Fruit fly (Drosophila melanogaster) whole organism, embryonic: ENCODE measurements around the gene Rpn9.

Experiments used
- Abd-B ChIP-seq: fragments of 200-800 bp; sonication (Bioruptor generic); optimal IDR thresholded peaks from 2 replicates; lab custom pipeline; 2018; ENCODE audit warnings: missing biosample characterization, mild to moderate bottlenecking, missing genetic modification characterization, moderate library complexity
- CG10147 ChIP-seq: fragments of 200-800 bp; sonication (Bioruptor generic); optimal IDR thresholded peaks from 2 replicates; lab custom pipeline; 2019; ENCODE audit warnings: missing biosample characterization, mild to moderate bottlenecking, missing genetic modification characterization, moderate library complexity
- CG10267 ChIP-seq: fragments of 200-800 bp; sonication (Bioruptor generic); optimal IDR thresholded peaks from 2 replicates; lab custom pipeline; 2018; ENCODE audit warnings: missing biosample characterization, mild to moderate bottlenecking, missing genetic modification characterization, moderate library complexity
- CG10979 ChIP-seq: fragments of 200-800 bp; sonication (Bioruptor generic); optimal IDR thresholded peaks from 2 replicates; lab custom pipeline; 2018; ENCODE audit warnings: missing biosample characterization, mild to moderate bottlenecking, missing genetic modification characterization, moderate library complexity
- CG11504 ChIP-seq: fragments of 200-800 bp; sonication (Bioruptor generic); optimal IDR thresholded peaks from 3 replicates; lab custom pipeline; 2019; ENCODE audit warnings: missing biosample characterization, mild to moderate bottlenecking, missing genetic modification characterization, moderate library complexity
- CG13894 ChIP-seq: fragments of 200-800 bp; sonication (Bioruptor generic); optimal IDR thresholded peaks from 3 replicates; lab custom pipeline; 2018; ENCODE audit warnings: missing biosample characterization, mild to moderate bottlenecking, missing genetic modification characterization, moderate library complexity
- CG14441 ChIP-seq: fragments of 200-800 bp; sonication (Bioruptor generic); IDR thresholded peaks from 2 replicates; pipeline ENCODE4 v1.3.6; 2022; ENCODE audit warnings: missing biosample characterization, missing genetic modification characterization
- CG14710 ChIP-seq: fragments of 200-800 bp; sonication (Bioruptor generic); optimal IDR thresholded peaks from 3 replicates; lab custom pipeline; 2019; ENCODE audit warnings: missing biosample characterization, mild to moderate bottlenecking, missing genetic modification characterization, moderate library complexity
- CG15514 ChIP-seq: fragments of 200-800 bp; sonication (Bioruptor generic); optimal IDR thresholded peaks from 3 replicates; lab custom pipeline; 2017; ENCODE audit warnings: missing biosample characterization, missing genetic modification characterization, mild to moderate bottlenecking, moderate library complexity, missing genetic modification reagents
- CG1647 ChIP-seq: fragments of 200-800 bp; sonication (Bioruptor generic); optimal IDR thresholded peaks from 3 replicates; lab custom pipeline; 2016; ENCODE audit warnings: missing biosample characterization, missing genetic modification characterization
- CG1832 ChIP-seq: fragments of 200-800 bp; sonication (Bioruptor generic); optimal IDR thresholded peaks from 2 replicates; lab custom pipeline; 2017; ENCODE audit warnings: missing biosample characterization, mild to moderate bottlenecking, missing genetic modification characterization, inconsistent platforms
- CG18476 ChIP-seq: fragments of 200-800 bp; sonication (Bioruptor generic); optimal IDR thresholded peaks from 2 replicates; lab custom pipeline; 2016; ENCODE audit warnings: missing biosample characterization, mild to moderate bottlenecking, missing genetic modification characterization
- CG30403 ChIP-seq: fragments of 200-800 bp; sonication (Bioruptor generic); optimal IDR thresholded peaks from 3 replicates; lab custom pipeline; 2016; ENCODE audit warnings: missing biosample characterization, missing genetic modification characterization
- CG3281 ChIP-seq: fragments of 200-800 bp; sonication (Bioruptor generic); optimal IDR thresholded peaks from 3 replicates; lab custom pipeline; 2017; ENCODE audit warnings: missing biosample characterization, mild to moderate bottlenecking, missing genetic modification characterization
- CG3407 ChIP-seq: fragments of 200-800 bp; sonication (Bioruptor generic); optimal IDR thresholded peaks from 2 replicates; lab custom pipeline; 2018; ENCODE audit warnings: missing biosample characterization, mild to moderate bottlenecking, missing genetic modification characterization
- CG4424 ChIP-seq: fragments of 200-800 bp; sonication (Bioruptor generic); optimal IDR thresholded peaks from 3 replicates; lab custom pipeline; 2016; ENCODE audit warnings: missing biosample characterization, missing genetic modification characterization
- CG4617 ChIP-seq: fragments of 200-800 bp; sonication (Bioruptor generic); optimal IDR thresholded peaks from 3 replicates; lab custom pipeline; 2016; ENCODE audit warnings: missing biosample characterization, missing genetic modification characterization, borderline replicate concordance
- CG5245 ChIP-seq: fragments of 200-800 bp; sonication (Bioruptor generic); optimal IDR thresholded peaks from 3 replicates; lab custom pipeline; 2016; ENCODE audit warnings: missing biosample characterization, missing genetic modification characterization
- CG7987 ChIP-seq: fragments of 200-800 bp; sonication (Bioruptor generic); optimal IDR thresholded peaks from 2 replicates; lab custom pipeline; 2018; ENCODE audit warnings: missing biosample characterization, mild to moderate bottlenecking, missing genetic modification characterization, moderate library complexity
- CG8089 ChIP-seq: fragments of 200-800 bp; sonication (Bioruptor generic); optimal IDR thresholded peaks from 3 replicates; lab custom pipeline; 2016; ENCODE audit warnings: missing biosample characterization, missing genetic modification characterization
- CG8924 ChIP-seq: fragments of 200-800 bp; optimal IDR thresholded peaks from 3 replicates; lab custom pipeline; 2019; ENCODE audit warnings: missing biosample characterization, mild to moderate bottlenecking, missing genetic modification characterization, moderate library complexity
- CoRest ChIP-seq: fragments of 200-800 bp; sonication (Bioruptor generic); optimal IDR thresholded peaks from 3 replicates; lab custom pipeline; 2018; ENCODE audit warnings: missing biosample characterization, mild to moderate bottlenecking, missing genetic modification characterization, moderate library complexity
- Dp ChIP-seq: fragments of 200-800 bp; sonication (Bioruptor generic); optimal IDR thresholded peaks from 2 replicates; lab custom pipeline; 2018; ENCODE audit warnings: missing biosample characterization, mild to moderate bottlenecking, missing genetic modification characterization, moderate library complexity
- GATAe ChIP-seq: fragments of 200-800 bp; sonication (Bioruptor generic); conservative IDR thresholded peaks from 2 replicates; pipeline ENCODE4 v1.3.6; 2022; ENCODE audit warnings: missing biosample characterization, missing genetic modification characterization
- Hr3 ChIP-seq: fragments of 200-800 bp; sonication (Bioruptor generic); optimal IDR thresholded peaks from 3 replicates; lab custom pipeline; 2016; ENCODE audit warnings: missing biosample characterization, missing genetic modification characterization
- Hr51 ChIP-seq, 2 experiments: fragments of 200-800 bp; sonication (Bioruptor generic); optimal IDR thresholded peaks; 2 replicates in 1 of 2; 3 replicates in 1 of 2; lab custom pipeline; 2016 to 2018; ENCODE audit warnings: missing biosample characterization in 2 of 2, missing genetic modification characterization in 2 of 2, mild to moderate bottlenecking in 1 of 2, moderate library complexity in 1 of 2
- Jarid2 ChIP-seq: fragments of 200-800 bp; sonication (Bioruptor generic); optimal IDR thresholded peaks from 3 replicates; lab custom pipeline; 2017; ENCODE audit warnings: mild to moderate bottlenecking, missing biosample characterization, missing genetic modification reagents, missing genetic modification characterization
- Med ChIP-seq: fragments of 200-800 bp; sonication (Bioruptor generic); peaks from one replicate; lab custom pipeline; 2016; ENCODE audit warnings: missing biosample characterization, missing genetic modification characterization, mild to moderate bottlenecking, inconsistent platforms, moderate library complexity
- Neu2 ChIP-seq: fragments of 200-800 bp; sonication (Bioruptor generic); optimal IDR thresholded peaks from 3 replicates; lab custom pipeline; 2016; ENCODE audit warnings: missing biosample characterization, missing genetic modification characterization, borderline replicate concordance
- NfI ChIP-seq: fragments of 200-800 bp; sonication (Bioruptor generic); optimal IDR thresholded peaks from 3 replicates; lab custom pipeline; 2018; ENCODE audit warnings: missing biosample characterization, mild to moderate bottlenecking, missing genetic modification characterization, moderate library complexity
- Sin3A ChIP-seq: fragments of >200 bp; optimal IDR thresholded peaks from 2 replicates; lab custom pipeline; 2018
- Tbp ChIP-seq: fragments of >200 bp; optimal IDR thresholded peaks from 2 replicates; lab custom pipeline; 2018; ENCODE audit warnings: missing biosample characterization, missing genetic modification characterization
- ab ChIP-seq: fragments of 200-800 bp; sonication (Bioruptor generic); optimal IDR thresholded peaks from 2 replicates; lab custom pipeline; 2016; ENCODE audit warnings: missing biosample characterization, missing genetic modification characterization
- bowl ChIP-seq: fragments of 200-800 bp; sonication (Bioruptor generic); IDR thresholded peaks from 2 replicates; pipeline ENCODE4 v1.3.6; 2022; ENCODE audit warnings: missing biosample characterization, missing genetic modification characterization
- dan ChIP-seq: fragments of 200-800 bp; sonication (Bioruptor generic); IDR thresholded peaks from 2 replicates; pipeline ENCODE4 v1.3.6; 2022; ENCODE audit warnings: missing biosample characterization, missing genetic modification characterization
- gsb-n ChIP-seq: fragments of 200-800 bp; sonication (Bioruptor generic); optimal IDR thresholded peaks from 3 replicates; lab custom pipeline; 2018; ENCODE audit warnings: missing biosample characterization, mild to moderate bottlenecking, missing genetic modification characterization
- jumu ChIP-seq: fragments of 200-800 bp; sonication (Bioruptor generic); optimal IDR thresholded peaks from 3 replicates; lab custom pipeline; 2016; ENCODE audit warnings: missing biosample characterization, missing genetic modification characterization
- lilli ChIP-seq: fragments of 200-800 bp; sonication (Bioruptor generic); optimal IDR thresholded peaks from 3 replicates; lab custom pipeline; 2016; ENCODE audit warnings: missing biosample characterization, missing genetic modification characterization
- nmo ChIP-seq: fragments of 200-800 bp; sonication (Bioruptor generic); optimal IDR thresholded peaks from 2 replicates; lab custom pipeline; 2018; ENCODE audit warnings: missing biosample characterization, mild to moderate bottlenecking, missing genetic modification characterization, moderate library complexity
- pan ChIP-seq, 4 experiments: fragments of >200 bp in 3 of 4; fragments of 200-800 bp in 1 of 4; sonication (Bioruptor generic) in 1 of 4; optimal IDR thresholded peaks in 3 of 4; IDR thresholded peaks in 1 of 4; 2 replicates each; pipeline versions ENCODE4 v1.3.6 to Lab custom; 2017 to 2022; ENCODE audit warnings: missing biosample characterization in 2 of 4, missing genetic modification characterization in 2 of 4, mixed read lengths in 1 of 4
- pros ChIP-seq: fragments of 200-800 bp; sonication (Bioruptor generic); optimal IDR thresholded peaks from 3 replicates; lab custom pipeline; 2019; ENCODE audit warnings: missing biosample characterization, mild to moderate bottlenecking, missing genetic modification characterization, moderate library complexity
- ranshi ChIP-seq: fragments of 200-800 bp; sonication (Bioruptor generic); IDR thresholded peaks from 2 replicates; pipeline ENCODE4 v1.3.6; 2022; ENCODE audit warnings: missing biosample characterization, missing genetic modification characterization
- sens ChIP-seq: fragments of 200-800 bp; sonication (Bioruptor generic); peaks from one replicate; lab custom pipeline; 2016; ENCODE audit warnings: missing biosample characterization, missing genetic modification characterization
- shn ChIP-seq: fragments of 200-800 bp; sonication (Bioruptor generic); optimal IDR thresholded peaks from 3 replicates; lab custom pipeline; 2016; ENCODE audit warnings: missing biosample characterization, missing genetic modification characterization
- sima ChIP-seq: fragments of 200-800 bp; sonication (Bioruptor generic); optimal IDR thresholded peaks from 2 replicates; lab custom pipeline; 2016; ENCODE audit warnings: missing biosample characterization, missing genetic modification characterization
- slbo ChIP-seq: fragments of 200-800 bp; sonication (Bioruptor generic); IDR thresholded peaks from 2 replicates; pipeline ENCODE4 v1.3.6; 2022; ENCODE audit warnings: missing biosample characterization, missing genetic modification characterization
- sob ChIP-seq: fragments of 200-800 bp; sonication (Bioruptor generic); IDR thresholded peaks from 2 replicates; pipeline ENCODE4 v1.3.6; 2022; ENCODE audit warnings: missing biosample characterization, missing genetic modification characterization
- stwl ChIP-seq: fragments of 200-800 bp; sonication (Bioruptor generic); optimal IDR thresholded peaks from 3 replicates; lab custom pipeline; 2018; ENCODE audit warnings: missing biosample characterization, mild to moderate bottlenecking, missing genetic modification characterization, moderate library complexity
- ttk ChIP-seq: fragments of 200-800 bp; sonication (Bioruptor generic); IDR thresholded peaks from 2 replicates; pipeline ENCODE4 v2.1.2; 2022; ENCODE audit warnings: missing biosample characterization, missing genetic modification characterization
- zen ChIP-seq: fragments of 200-800 bp; sonication (Bioruptor generic); optimal IDR thresholded peaks from 3 replicates; lab custom pipeline; 2018; ENCODE audit warnings: missing biosample characterization, mild to moderate bottlenecking, missing genetic modification characterization, moderate library complexity

Rpn9 gene

DNA sequence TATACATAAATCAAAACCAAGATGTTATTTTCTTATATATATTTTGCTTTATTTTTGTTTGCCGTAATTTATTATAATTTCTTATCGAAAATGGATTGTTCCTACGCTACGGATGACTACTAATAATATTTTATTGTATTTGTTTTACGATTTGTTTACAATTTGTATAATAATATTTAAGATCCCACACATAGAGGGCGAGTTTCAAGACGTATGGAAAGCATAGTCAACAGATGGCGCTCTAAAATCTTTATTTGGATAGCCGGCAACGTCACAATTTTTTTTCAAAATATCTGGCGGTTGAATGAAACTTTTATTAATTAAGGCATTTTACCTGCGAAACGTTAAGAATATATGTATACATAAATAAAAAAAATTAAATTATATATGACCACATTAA is 11.3 kb downstream of the Rpn9 start (continued):
- TF ChIP-seq CG13894 (peak; percentile 83), lilli (GFP tag; lab: Kevin White, UChicago) (peak; percentile 34), Tbp (no peak), ranshi (GFP tag; lab: Robert Waterston, UW) (no peak), CG14441 (GFP tag; lab: Robert Waterston, UW) (0 out of 2 replicates have a peak, but pooled peaks have one; percentile 6), pros (GFP tag; lab: Kevin White, UChicago) (peak; percentile 80), CG4617 (GFP tag; lab: Kevin White, UChicago) (peak; percentile 7), Med (GFP tag; lab: Kevin White, UChicago) (peak; percentile 75), bowl (GFP tag; lab: Robert Waterston, UW) (no peak), ttk (GFP tag; lab: Robert Waterston, UW) (no peak), CG8089 (GFP tag; lab: Kevin White, UChicago) (no peak), CG8924 (peak; percentile 12), CG5245 (peak; percentile 36), CG7987 (GFP tag; lab: Kevin White, UChicago) (peak; percentile 34), ab (GFP tag; lab: Kevin White, UChicago) (no peak), dan (GFP tag; lab: Robert Waterston, UW) (no peak), Dp (GFP tag; lab: Kevin White, UChicago) (peak; percentile 95), slbo (GFP tag; lab: Robert Waterston, UW) (peak; percentile 56), pan (optimal IDR thresholded peaks at IDR 0.05; lab: Kevin White, UChicago) (no peak), pan (GFP tag; optimal IDR thresholded peaks at IDR 0.05 in 1 of 2, IDR thresholded peaks at IDR 0.05 in 1 of 2) (peak in 1 of 2 experiments; percentile 27), CG3407 (GFP tag; lab: Kevin White, UChicago) (no peak), Hr3 (GFP tag; lab: Kevin White, UChicago) (peak; percentile 7), Sin3A (no peak), sens (GFP tag; lab: Kevin White, UChicago) (no peak), CG15514 (GFP tag; lab: Kevin White, UChicago) (peak; percentile 34), CG1832 (no peak), Abd-B (GFP tag; lab: Kevin White, UChicago) (peak; percentile 78), Neu2 (GFP tag; lab: Kevin White, UChicago) (no peak), CG10267 (tag; lab: Kevin White, UChicago) (peak; percentile 42), CG11504 (tag; lab: Kevin White, UChicago) (peak; percentile 50), CG30403 (peak; percentile 42), CG10979 (tag; lab: Kevin White, UChicago) (peak; percentile 24), CG18476 (GFP tag; lab: Kevin White, UChicago) (peak; percentile 11), Hr51 (GFP tag; optimal IDR thresholded peaks at IDR 0.05; lab: Kevin White, UChicago) (peak in 1 of 2 experiments; percentile 16), stwl (tag; lab: Kevin White, UChicago) (peak; percentile 77), CG3281 (peak; percentile 2), gsb-n (peak; percentile 7), NfI (GFP tag; lab: Kevin White, UChicago) (peak; percentile 45), CG14710 (tag; lab: Kevin White, UChicago) (peak; percentile 14), shn (GFP tag; lab: Kevin White, UChicago) (no peak), sob (GFP tag; lab: Robert Waterston, UW) (no peak), Jarid2 (GFP tag; lab: Kevin White, UChicago) (peak; percentile 1), jumu (GFP tag; lab: Kevin White, UChicago) (no peak), nmo (peak; percentile 50), zen (tag; lab: Kevin White, UChicago) (peak; percentile 64), CoRest (tag; lab: Kevin White, UChicago) (peak; percentile 70), CG1647 (GFP tag; lab: Kevin White, UChicago) (no peak), GATAe (GFP tag; lab: Robert Waterston, UW) (no peak), CG4424 (peak; percentile 22), CG10147 (GFP tag; lab: Kevin White, UChicago) (peak; percentile 36), sima (GFP tag; lab: Kevin White, UChicago) (no peak)
